Fruit fly (Drosophila melanogaster) whole organism, pupa: Measurements from ENCODE around the gene Cad74A.

Source experiments
- CG10348 ChIP-seq: fragments of 200-800 bp; sonication (Bioruptor generic); IDR thresholded peaks from 2 replicates; pipeline ENCODE4 v1.3.6; 2022; ENCODE audit warnings: missing biosample characterization, missing genetic modification characterization
- CG12605 ChIP-seq: fragments of 200-800 bp; sonication (Bioruptor generic); IDR thresholded peaks from 2 replicates; pipeline ENCODE4 v1.3.6; 2022; ENCODE audit warnings: missing biosample characterization, missing genetic modification characterization
- CG15710 ChIP-seq: fragments of 200-800 bp; sonication (Bioruptor generic); optimal IDR thresholded peaks from 2 replicates; lab custom pipeline; 2018; ENCODE audit warnings: missing biosample characterization, mild to moderate bottlenecking, missing genetic modification characterization, moderate library complexity
- CG32121 ChIP-seq: fragments of 200-800 bp; sonication (Bioruptor generic); IDR thresholded peaks from 2 replicates; pipeline ENCODE4 v1.3.6; 2022; ENCODE audit warnings: missing biosample characterization, missing genetic modification characterization
- CG4496 ChIP-seq: fragments of 200-800 bp; sonication (Bioruptor generic); IDR thresholded peaks from 3 replicates; pipeline ENCODE4 v1.3.6; 2022; ENCODE audit warnings: missing biosample characterization, missing genetic modification characterization
- CG8159 ChIP-seq: fragments of 200-800 bp; sonication (Bioruptor generic); optimal IDR thresholded peaks from 3 replicates; lab custom pipeline; 2018; ENCODE audit warnings: missing biosample characterization, mild to moderate bottlenecking, missing genetic modification characterization, moderate library complexity
- CG8301 ChIP-seq: fragments of 200-800 bp; sonication (Bioruptor generic); optimal IDR thresholded peaks from 2 replicates; lab custom pipeline; 2018; ENCODE audit warnings: missing biosample characterization, mild to moderate bottlenecking, missing genetic modification characterization
- CG9948 ChIP-seq: fragments of 200-800 bp; sonication (Bioruptor generic); optimal IDR thresholded peaks from 2 replicates; lab custom pipeline; 2018; ENCODE audit warnings: missing biosample characterization, mild to moderate bottlenecking, missing genetic modification characterization, moderate library complexity
- EcR ChIP-seq: fragments of 200-800 bp; sonication (Bioruptor generic); optimal IDR thresholded peaks from 3 replicates; lab custom pipeline; 2019; ENCODE audit warnings: missing biosample characterization, missing genetic modification characterization, mild to moderate bottlenecking, moderate library complexity, missing genetic modification reagents
- Ets98B ChIP-seq: fragments of 200-800 bp; sonication (Bioruptor generic); IDR thresholded peaks from 2 replicates; pipeline ENCODE4 v1.3.6; 2022; ENCODE audit warnings: missing biosample characterization, missing genetic modification characterization
- Pif1A ChIP-seq: fragments of 200-800 bp; sonication (Bioruptor generic); optimal IDR thresholded peaks from 3 replicates; lab custom pipeline; 2016; ENCODE audit warnings: missing biosample characterization, missing genetic modification characterization
- Pif1B ChIP-seq: fragments of 200-800 bp; sonication (Bioruptor generic); optimal IDR thresholded peaks from 3 replicates; lab custom pipeline; 2016; ENCODE audit warnings: missing biosample characterization, missing genetic modification characterization
- Snoo ChIP-seq: fragments of 200-800 bp; sonication (Bioruptor generic); optimal IDR thresholded peaks from 3 replicates; lab custom pipeline; 2017; ENCODE audit warnings: missing biosample characterization, mild to moderate bottlenecking, missing genetic modification characterization, inconsistent platforms

DNA sequence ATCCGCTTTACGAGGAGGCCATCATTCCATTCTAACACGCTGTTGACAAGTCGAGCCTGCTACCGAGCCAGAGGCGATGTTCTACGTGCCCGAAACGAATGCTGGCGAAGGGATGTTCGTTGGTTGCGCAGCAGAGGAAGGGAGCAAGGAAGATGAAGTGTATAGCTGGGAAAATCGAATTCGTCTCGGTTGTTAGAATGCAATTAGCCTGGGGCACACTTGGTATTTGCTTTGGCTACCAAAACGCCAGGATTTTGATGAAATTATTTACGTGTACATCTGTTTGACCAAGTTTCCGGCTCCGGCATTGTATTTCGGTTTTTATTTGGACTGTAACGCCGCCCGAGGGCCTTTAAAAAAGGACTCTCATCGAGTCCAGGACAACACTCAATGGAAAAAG lies 21.9 kb downstream of the Cad74A start:
- TF ChIP-seq CG10348 (GFP tag; lab: Robert Waterston, UW) (no peak), EcR (no peak), CG8301 (tag; lab: Kevin White, UChicago) (no peak), CG8159 (tag; lab: Kevin White, UChicago) (no peak), Snoo (tag; lab: Kevin White, UChicago) (no peak), CG32121 (no peak), CG9948 (tag; lab: Kevin White, UChicago) (no peak), CG12605 (no peak), Pif1B (GFP tag; lab: Kevin White, UChicago) (no peak), Pif1A (no peak), Ets98B (GFP tag; lab: Robert Waterston, UW) (no peak), CG15710 (no peak), CG4496 (no peak)
